Worm (Caenorhabditis elegans): ENCODE data around the gene his-37.
A peak's percentile ranks its signal among the peaks of the same experiment; 100 is the strongest.

The his-37 gene

DNA sequence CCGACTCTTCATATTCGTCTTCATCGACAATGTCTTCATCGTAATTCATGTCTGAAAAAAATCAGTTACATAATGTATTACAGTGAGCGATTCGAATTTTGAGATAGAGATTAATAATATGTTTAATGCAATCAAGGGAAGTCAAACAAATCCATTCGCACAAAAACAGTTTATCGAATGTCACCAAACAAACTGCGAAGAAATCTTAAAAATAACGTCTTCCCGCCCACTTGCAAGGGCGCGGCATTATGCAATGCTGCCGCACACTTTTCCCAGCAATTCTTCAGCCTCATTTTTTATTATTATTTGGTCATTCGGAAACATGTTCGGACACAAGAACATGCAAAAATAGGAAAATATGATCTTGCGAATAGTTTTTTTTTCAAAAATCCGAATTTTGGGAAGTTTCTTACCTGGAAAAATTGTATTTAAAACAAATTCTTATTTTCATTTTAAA, 2.7 kb upstream of the his-37 start, which contains the start of gene mdf-1 (continued):
- no peak for TF ChIP-seq snpc-4 (tag; optimal IDR thresholded peaks at IDR 0.05)
- no peak for TF ChIP-seq nhr-28 (tag; optimal IDR thresholded peaks at IDR 0.05)
- TF ChIP-seq unc-39 (tag; optimal IDR thresholded peaks at IDR 0.05), result no peak
- peak; percentile 16 for TF ChIP-seq ceh-43 (GFP tag; optimal IDR thresholded peaks at IDR 0.05)
- TF ChIP-seq lsy-2 (tag; optimal IDR thresholded peaks at IDR 0.05), result peak; percentile 61
- TF ChIP-seq ces-1 (GFP tag; optimal IDR thresholded peaks at IDR 0.05), result peak; percentile 49
- TF ChIP-seq blmp-1 (tag; optimal IDR thresholded peaks at IDR 0.05), result no peak
- peak; percentile 10 for TF ChIP-seq elt-1 (tag; optimal IDR thresholded peaks at IDR 0.05; ENCODE audit: borderline replicate concordance, insufficient read depth)
- TF ChIP-seq nhr-237 (tag; optimal IDR thresholded peaks at IDR 0.05), result peak; percentile 71

DNA sequence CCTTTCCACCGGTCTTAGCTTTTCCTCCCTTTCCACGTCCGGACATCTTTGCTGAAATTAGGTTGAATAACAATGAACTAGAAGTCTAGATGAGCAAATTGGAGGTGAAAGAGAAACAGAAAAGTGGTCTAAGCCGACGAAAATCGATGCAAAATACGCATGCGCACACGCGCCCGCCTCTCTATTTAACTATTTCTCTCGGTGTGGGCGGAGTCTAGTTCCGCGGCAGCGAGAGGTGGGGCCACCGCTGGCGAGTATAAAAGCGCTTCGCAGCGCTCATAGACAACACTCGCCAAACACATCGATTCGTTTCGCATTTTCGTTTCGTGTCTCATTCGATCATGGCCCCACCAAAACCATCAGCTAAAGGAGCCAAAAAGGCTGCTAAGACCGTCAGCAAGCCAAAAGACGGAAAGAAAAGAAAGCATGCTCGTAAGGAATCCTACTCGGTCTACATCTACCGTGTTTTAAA, 1.6 kb upstream of the his-37 start, which contains the start of the genes his-35 and his-41:
Gene his-35, minus strand, starts transcription at position 51 of the 472 bp plus-strand sequence.
Gene his-41, plus strand, starts transcription at position 299 of the 472 bp plus-strand sequence.
- no peak for TF ChIP-seq lin-32 (GFP tag; optimal IDR thresholded peaks at IDR 0.05)
- peak; percentile 26 for TF ChIP-seq ces-1 (GFP tag; optimal IDR thresholded peaks at IDR 0.05)
- no peak for TF ChIP-seq cnd-1 (tag; optimal IDR thresholded peaks at IDR 0.05)
- TF ChIP-seq elt-3 (tag; optimal IDR thresholded peaks at IDR 0.05), result no peak
- TF ChIP-seq ceh-43 (GFP tag; optimal IDR thresholded peaks at IDR 0.05), result no peak
- TF ChIP-seq flh-1 (GFP tag; optimal IDR thresholded peaks at IDR 0.05), result no peak
- TF ChIP-seq bed-3 (GFP tag; optimal IDR thresholded peaks at IDR 0.05), result no peak
- TF ChIP-seq pha-4 (tag; optimal IDR thresholded peaks at IDR 0.05), result peak; percentile 32
- no peak for TF ChIP-seq ceh-39 (tag; optimal IDR thresholded peaks at IDR 0.05)
- no peak for TF ChIP-seq mab-5 (tag; optimal IDR thresholded peaks at IDR 0.05)
- TF ChIP-seq hlh-1 (tag; optimal IDR thresholded peaks at IDR 0.05), result no peak
- TF ChIP-seq nhr-76 (tag; optimal IDR thresholded peaks at IDR 0.05), result no peak
- TF ChIP-seq unc-62 (GFP tag; optimal IDR thresholded peaks at IDR 0.05), result no peak

DNA sequence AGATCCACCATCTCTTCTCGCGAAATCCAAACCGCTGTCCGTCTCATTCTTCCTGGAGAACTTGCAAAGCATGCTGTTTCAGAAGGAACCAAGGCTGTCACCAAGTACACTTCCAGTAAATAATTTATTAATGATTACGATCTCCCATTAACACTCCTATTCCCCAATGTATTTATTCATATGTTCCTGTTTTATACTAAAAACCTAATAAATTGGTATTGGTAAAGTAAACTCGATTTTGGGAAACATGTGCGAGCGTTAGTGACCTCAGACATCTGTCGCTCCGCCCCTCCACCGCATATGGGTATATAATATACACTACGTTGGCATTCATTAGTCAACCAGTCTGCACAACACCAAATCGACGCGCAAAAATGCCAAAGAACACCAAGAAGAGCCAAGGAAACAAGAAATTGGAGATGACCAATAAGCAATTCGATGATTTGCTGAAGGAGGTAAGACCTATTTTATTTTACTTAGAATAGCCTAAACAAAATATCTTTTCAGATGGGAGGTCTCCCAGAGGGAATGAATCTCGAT, 793 bp upstream of the his-37 start, which contains the start of gene C50F4.6:
Gene C50F4.6, plus strand, starts transcription at position 51 of the 540 bp plus-strand sequence.
- no peak for TF ChIP-seq mls-2 (tag; optimal IDR thresholded peaks at IDR 0.05)
- no peak for TF ChIP-seq lsy-2 (tag; optimal IDR thresholded peaks at IDR 0.05)
- peak; percentile 27 for TF ChIP-seq lin-32 (GFP tag; optimal IDR thresholded peaks at IDR 0.05)
- no peak for TF ChIP-seq mab-5 (tag; optimal IDR thresholded peaks at IDR 0.05)
- no peak for TF ChIP-seq zip-8 (tag; optimal IDR thresholded peaks at IDR 0.05)
- TF ChIP-seq sem-2 (GFP tag; optimal IDR thresholded peaks at IDR 0.05), result no peak
- no peak for TF ChIP-seq tbx-8 (GFP tag; optimal IDR thresholded peaks at IDR 0.05)
- TF ChIP-seq nhr-2 (tag; optimal IDR thresholded peaks at IDR 0.05), result no peak
- no peak for TF ChIP-seq drap-1 (GFP tag; optimal IDR thresholded peaks at IDR 0.05)
- TF ChIP-seq sptf-1 (tag; optimal IDR thresholded peaks at IDR 0.05), result no peak
- TF ChIP-seq ztf-11 (tag; optimal IDR thresholded peaks at IDR 0.05), result no peak
- TF ChIP-seq hlh-1 (tag; optimal IDR thresholded peaks at IDR 0.05), result no peak
- TF ChIP-seq cnd-1 (tag; optimal IDR thresholded peaks at IDR 0.05), result peak; percentile 14
- TF ChIP-seq lin-13 (tag; optimal IDR thresholded peaks at IDR 0.05), result no peak
- TF ChIP-seq elt-1 (tag; optimal IDR thresholded peaks at IDR 0.05; ENCODE audit: borderline replicate concordance, insufficient read depth), result no peak
- TF ChIP-seq nhr-28 (tag; optimal IDR thresholded peaks at IDR 0.05), result no peak
- no peak for TF ChIP-seq nhr-237 (tag; optimal IDR thresholded peaks at IDR 0.05)
- no peak for TF ChIP-seq unc-62 (GFP tag; optimal IDR thresholded peaks at IDR 0.05)

DNA sequence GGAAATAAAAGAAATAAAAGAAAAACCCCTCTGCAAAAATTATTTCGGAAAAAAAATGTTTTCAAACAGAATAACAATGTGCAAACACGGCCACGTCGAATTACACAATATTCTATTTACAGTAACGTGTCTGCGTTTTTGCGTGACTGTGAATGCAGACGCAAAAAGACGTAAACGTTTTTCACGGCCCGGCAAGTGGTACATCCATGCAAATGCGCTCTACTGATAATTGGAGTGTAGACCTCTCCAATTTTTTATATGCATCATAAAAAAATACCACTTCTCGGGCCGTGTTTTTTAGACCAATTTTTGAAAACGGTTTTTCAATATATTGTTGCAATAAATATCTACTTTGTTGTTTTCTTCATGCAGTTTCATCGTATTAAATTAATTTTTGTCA, 2.6 kb downstream of the his-37 start, which contains the start of gene nstp-10:
Gene nstp-10, minus strand, starts transcription at position 378 of the 400 bp plus-strand sequence.
- TF ChIP-seq lin-13 (tag; optimal IDR thresholded peaks at IDR 0.05) (peak; percentile 47), mep-1 (tag; optimal IDR thresholded peaks at IDR 0.05) (peak; percentile 81), ces-1 (GFP tag; optimal IDR thresholded peaks at IDR 0.05) (peak; percentile 28), lsy-2 (tag; optimal IDR thresholded peaks at IDR 0.05) (peak; percentile 84), nhr-237 (tag; optimal IDR thresholded peaks at IDR 0.05) (peak; percentile 8), sptf-1 (tag; optimal IDR thresholded peaks at IDR 0.05) (no peak)

DNA sequence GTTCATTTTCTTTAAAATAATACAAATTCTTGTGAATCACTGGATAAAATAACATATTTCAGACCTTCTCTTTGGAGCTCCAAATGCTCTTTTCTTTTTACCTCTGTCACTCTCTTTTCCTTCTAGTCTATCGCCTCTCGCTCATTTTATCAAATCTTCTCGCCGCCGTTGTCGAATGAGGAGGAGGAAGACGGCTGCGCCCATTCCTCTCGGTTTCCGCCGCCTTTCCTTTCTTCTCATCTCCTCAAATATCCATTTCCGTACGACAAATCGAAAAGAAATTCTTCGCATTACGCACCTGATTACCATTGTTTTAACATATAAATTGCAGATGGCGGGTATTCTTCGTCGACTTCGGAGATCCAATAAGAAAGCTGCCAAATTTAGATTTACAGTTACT, 3.4 kb downstream of the his-37 start, which contains the start of gene ehbp-1:
Gene ehbp-1, plus strand, starts transcription at position 332 of the 400 bp plus-strand sequence.
- no peak for TF ChIP-seq drap-1 (GFP tag; optimal IDR thresholded peaks at IDR 0.05)
- TF ChIP-seq unc-120 (tag; optimal IDR thresholded peaks at IDR 0.05; ENCODE audit: poor library complexity, severe bottlenecking), result peak; percentile 58
- peak; percentile 78 for TF ChIP-seq ces-1 (GFP tag; optimal IDR thresholded peaks at IDR 0.05)
